Worm (Caenorhabditis elegans) whole organism, L4/young adult: Measurements from ENCODE around the gene C28D4.7.

Experiments
- dao-5 ChIP-seq: sonication (generic microtip); optimal IDR thresholded peaks from 2 replicates; lab custom pipeline; 2016; ENCODE audit warnings: missing genotype, missing genetic modification characterization, moderate library complexity, missing compliant biosample characterization
- him-1 ChIP-seq: sonication (generic microtip); optimal IDR thresholded peaks from 2 replicates; lab custom pipeline; 2016; ENCODE audit warnings: missing genotype, missing genetic modification reagents, missing genetic modification characterization, missing compliant biosample characterization

DNA sequence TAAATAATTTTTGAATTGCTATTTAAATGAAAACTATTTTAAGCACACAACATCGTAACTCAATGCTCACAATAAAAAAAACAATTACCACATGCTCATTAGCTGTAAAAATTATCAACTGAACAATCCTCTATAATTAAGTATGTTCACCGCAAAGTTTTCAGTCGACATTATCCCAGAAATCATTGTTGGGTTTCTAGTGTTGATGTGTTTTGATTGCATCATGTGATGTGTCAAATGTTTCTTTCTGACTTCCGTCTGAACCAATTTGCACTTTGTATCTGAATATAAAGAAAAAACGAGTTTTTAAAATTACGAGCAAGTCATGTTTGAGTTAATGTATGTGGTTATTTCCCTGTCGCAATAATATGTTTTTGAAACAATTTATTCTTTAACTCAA, 25.1 kb downstream of the C28D4.7 start:
- TF ChIP-seq him-1 (tag; lab: Kevin White, UChicago): no peak
- TF ChIP-seq dao-5 (tag; lab: Kevin White, UChicago): no peak
